Fruit fly (Drosophila melanogaster) whole organism: Measurements from ENCODE around the gene PIG-L.

Experiments used
- CG8478 ChIP-seq: fragments of >200 bp; optimal IDR thresholded peaks from 2 replicates; lab custom pipeline; 2018; ENCODE audit warnings: inconsistent platforms
- Dll ChIP-seq: fragments of >200 bp; optimal IDR thresholded peaks from 2 replicates; lab custom pipeline; 2017
- EcR ChIP-seq, 2 experiments: fragments of >200 bp; optimal IDR thresholded peaks; 2 replicates each; lab custom pipeline; 2017; ENCODE audit warnings: missing biosample characterization in 2 of 2, missing genetic modification characterization in 2 of 2, missing genetic modification reagents in 2 of 2
- pan ChIP-seq: fragments of >200 bp; optimal IDR thresholded peaks from 2 replicates; lab custom pipeline; 2017
- psq ChIP-seq: fragments of >200 bp; optimal IDR thresholded peaks from 2 replicates; lab custom pipeline; 2017
- usp ChIP-seq: fragments of >200 bp; optimal IDR thresholded peaks from 2 replicates; lab custom pipeline; 2017; ENCODE audit warnings: missing biosample characterization, missing genetic modification characterization, mixed read lengths

PIG-L gene

dm6 chr3R:20021152-20021769 is at the start of gene PIG-L, which contains the start of gene psidin:
Gene PIG-L (minus strand): TSS chr3R:20021338.
Gene psidin (plus strand): TSS chr3R:20021704.
- TF ChIP-seq usp (no peak), CG8478 (lab: Kevin White, UChicago) (no peak), psq (no peak), EcR (GFP tag; optimal IDR thresholded peaks at IDR 0.05; lab: Kevin White, UChicago) (no peak), Dll (lab: Kevin White, UChicago) (no peak), pan (lab: Kevin White, UChicago) (no peak)

- TF ChIP-seq psq = no peak
- TF ChIP-seq EcR (GFP tag; optimal IDR thresholded peaks at IDR 0.05; lab: Kevin White, UChicago) = no peak
- TF ChIP-seq pan (lab: Kevin White, UChicago) = no peak
- TF ChIP-seq Dll (lab: Kevin White, UChicago) = no peak
- no peak for TF ChIP-seq usp
- no peak for TF ChIP-seq CG8478 (lab: Kevin White, UChicago)
Measured at dm6 chr3R:20066435-20066834, 45.3 kb upstream of the PIG-L start.

- TF ChIP-seq usp = no peak
Measured at dm6 chr3R:20059650-20060049, 38.5 kb upstream of the PIG-L start, which contains the start of gene CG4390. Gene CG4390 (minus strand): TSS chr3R:20059750.

- TF ChIP-seq psq (no peak), usp (no peak), CG8478 (lab: Kevin White, UChicago) (no peak), Dll (lab: Kevin White, UChicago) (no peak), pan (lab: Kevin White, UChicago) (no peak), EcR (GFP tag; optimal IDR thresholded peaks at IDR 0.05; lab: Kevin White, UChicago) (no peak)
Measured at dm6 chr3R:20058960-20059359, 37.8 kb upstream of the PIG-L start.

- no peak for TF ChIP-seq pan (lab: Kevin White, UChicago)
- no peak for TF ChIP-seq psq
- TF ChIP-seq EcR (GFP tag; optimal IDR thresholded peaks at IDR 0.05; lab: Kevin White, UChicago) = no peak
- TF ChIP-seq Dll (lab: Kevin White, UChicago) = no peak
- no peak for TF ChIP-seq CG8478 (lab: Kevin White, UChicago)
- no peak for TF ChIP-seq usp
Measured at dm6 chr3R:20057501-20057900, 36.4 kb upstream of the PIG-L start, which contains the start of gene mdlc. Gene mdlc (plus strand): TSS chr3R:20057748.

- TF ChIP-seq usp = no peak
- TF ChIP-seq pan (lab: Kevin White, UChicago) = no peak
- TF ChIP-seq Dll (lab: Kevin White, UChicago) = no peak
- no peak for TF ChIP-seq CG8478 (lab: Kevin White, UChicago)
- no peak for TF ChIP-seq EcR (GFP tag; optimal IDR thresholded peaks at IDR 0.05; lab: Kevin White, UChicago)
- no peak for TF ChIP-seq psq
Measured at dm6 chr3R:20055809-20056208, 34.7 kb upstream of the PIG-L start, which contains the start of gene CG17193. Gene CG17193 (minus strand): TSS chr3R:20056097.

- no peak for TF ChIP-seq psq
- no peak for TF ChIP-seq usp
- no peak for TF ChIP-seq pan (lab: Kevin White, UChicago)
- TF ChIP-seq CG8478 (lab: Kevin White, UChicago) = no peak
- TF ChIP-seq EcR (GFP tag; optimal IDR thresholded peaks at IDR 0.05; lab: Kevin White, UChicago) = no peak
- no peak for TF ChIP-seq Dll (lab: Kevin White, UChicago)
Measured at dm6 chr3R:20042457-20042856, 21.3 kb upstream of the PIG-L start, which contains the start of the genes CG33934 and Indy-2. Gene CG33934 (plus strand): TSS chr3R:20042757. Gene Indy-2 (plus strand): TSS chr3R:20042757.

- no peak for TF ChIP-seq EcR (GFP tag; optimal IDR thresholded peaks at IDR 0.05; lab: Kevin White, UChicago)
- TF ChIP-seq CG8478 (lab: Kevin White, UChicago) = no peak
- TF ChIP-seq Dll (lab: Kevin White, UChicago) = no peak
- no peak for TF ChIP-seq pan (lab: Kevin White, UChicago)
- no peak for TF ChIP-seq usp
- TF ChIP-seq psq = no peak
Measured at dm6 chr3R:20035887-20036286, 14.7 kb upstream of the PIG-L start, which contains the start of gene Regnase-1. Gene Regnase-1 (minus strand): TSS chr3R:20036056.

- no peak for TF ChIP-seq psq
- TF ChIP-seq CG8478 (lab: Kevin White, UChicago) = no peak
- no peak for TF ChIP-seq EcR (GFP tag; optimal IDR thresholded peaks at IDR 0.05; lab: Kevin White, UChicago)
- no peak for TF ChIP-seq pan (lab: Kevin White, UChicago)
- no peak for TF ChIP-seq usp
- TF ChIP-seq Dll (lab: Kevin White, UChicago) = no peak
Measured at dm6 chr3R:20031764-20032079, 10.6 kb upstream of the PIG-L start, which contains the start of gene idc. Gene idc (plus strand): TSS chr3R:20031823.

dm6 chr3R:20031043-20031763 is 10.1 kb upstream of the PIG-L start, which contains the start of gene trem:
Gene trem (minus strand): TSS chr3R:20031309.
- TF ChIP-seq pan (lab: Kevin White, UChicago) = peak; percentile 6
- TF ChIP-seq usp = no peak

dm6 chr3R:20027841-20028240 is 6.7 kb upstream of the PIG-L start, which contains the start of the genes CG4424 and CG4854:
Gene CG4424 (minus strand): TSS chr3R:20028040.
Gene CG4854 (plus strand): TSS chr3R:20028058.
- TF ChIP-seq pan (lab: Kevin White, UChicago) = no peak
- TF ChIP-seq usp = no peak
- TF ChIP-seq EcR (GFP tag; optimal IDR thresholded peaks at IDR 0.05; lab: Kevin White, UChicago) = no peak
- TF ChIP-seq CG8478 (lab: Kevin White, UChicago) = no peak
- no peak for TF ChIP-seq psq
- TF ChIP-seq Dll (lab: Kevin White, UChicago) = no peak

- TF ChIP-seq pan (lab: Kevin White, UChicago) (no peak), EcR (GFP tag; optimal IDR thresholded peaks at IDR 0.05; lab: Kevin White, UChicago) (no peak), psq (no peak), CG8478 (lab: Kevin White, UChicago) (no peak), Dll (lab: Kevin White, UChicago) (no peak), usp (no peak)
Measured at dm6 chr3R:20013404-20013922, 7.7 kb downstream of the PIG-L start, which contains the start of the genes CG17190 and CG4836. Gene CG17190 (minus strand): TSS chr3R:20013504. Gene CG4836 (plus strand): TSS chr3R:20013872.
